Worm (Caenorhabditis elegans) whole organism, L4 larva: ENCODE data around the gene ttr-18.

Source experiments
- F26F4.8 ChIP-seq: fragments of 200-800 bp; sonication (Bioruptor generic); conservative IDR thresholded peaks from 2 replicates; pipeline ENCODE4 v1.3.6; 2022; ENCODE audit warnings: missing genetic modification characterization, missing compliant biosample characterization
- F44E2.7 ChIP-seq: fragments of 200-800 bp; sonication (Bioruptor generic); IDR thresholded peaks from 2 replicates; pipeline ENCODE4 v2.1.2; 2022; ENCODE audit warnings: missing genetic modification characterization, missing compliant biosample characterization
- R02D3.7 ChIP-seq: fragments of 150-350 bp; sonication (generic microtip); optimal IDR thresholded peaks from 3 replicates; lab custom pipeline; 2014; ENCODE audit warnings: missing biosample characterization, missing genetic modification characterization
- T20F7.1 ChIP-seq: fragments of 200-800 bp; sonication (Bioruptor generic); optimal IDR thresholded peaks from 2 replicates; lab custom pipeline; 2018; ENCODE audit warnings: mild to moderate bottlenecking, missing genetic modification characterization, missing compliant biosample characterization
- T26A8.4 ChIP-seq: fragments of 200-800 bp; sonication (Bioruptor generic); IDR thresholded peaks from 2 replicates; pipeline ENCODE4 v1.3.6; 2022; ENCODE audit warnings: missing genetic modification characterization, missing compliant biosample characterization
- Y105C5A.15 ChIP-seq: fragments of 200-800 bp; sonication (Bioruptor generic); IDR thresholded peaks from 2 replicates; pipeline ENCODE4 v1.3.6; 2022; ENCODE audit warnings: missing genetic modification characterization, missing compliant biosample characterization
- Y48G9A.11 ChIP-seq: fragments of 200-800 bp; sonication (Bioruptor generic); IDR thresholded peaks from 2 replicates; pipeline ENCODE4 v1.3.6; 2022; ENCODE audit warnings: missing genetic modification reagents, missing genetic modification characterization, missing compliant biosample characterization
- ZK546.5 ChIP-seq, 2 experiments: sonication (generic microtip); optimal IDR thresholded peaks; 2 replicates each; lab custom pipeline; 2017; ENCODE audit warnings: missing biosample characterization in 2 of 2, missing genetic modification characterization in 2 of 2
- aha-1 ChIP-seq: fragments of 150-350 bp; peaks from one replicate; lab custom pipeline; 2014; ENCODE audit warnings: missing biosample characterization, missing genetic modification characterization
- aly-2 ChIP-seq: sonication (generic microtip); optimal IDR thresholded peaks from 2 replicates; lab custom pipeline; 2018; ENCODE audit warnings: missing biosample characterization, missing genetic modification characterization
- ama-1 ChIP-seq: fragments of 150-350 bp; optimal IDR thresholded peaks from 2 replicates; lab custom pipeline; 2014; ENCODE audit warnings: inconsistent platforms, mixed read lengths
- ceh-20 ChIP-seq: fragments of 200-800 bp; sonication (Bioruptor generic); IDR thresholded peaks from 2 replicates; pipeline ENCODE4 v1.3.6; 2022; ENCODE audit warnings: missing genetic modification reagents, missing genetic modification characterization, missing compliant biosample characterization
- ceh-28 ChIP-seq: fragments of 150-350 bp; optimal IDR thresholded peaks from 2 replicates; lab custom pipeline; 2014; ENCODE audit warnings: missing biosample characterization, missing genetic modification reagents, missing genetic modification characterization
- ceh-44 ChIP-seq: fragments of 200-800 bp; sonication (Bioruptor generic); IDR thresholded peaks from 2 replicates; pipeline ENCODE4 v1.3.6; 2022; ENCODE audit warnings: missing genetic modification reagents, missing genetic modification characterization, missing compliant biosample characterization
- ceh-62 ChIP-seq: sonication (generic microtip); optimal IDR thresholded peaks from 2 replicates; lab custom pipeline; 2017; ENCODE audit warnings: missing biosample characterization, missing genetic modification characterization
- cey-2 ChIP-seq: sonication (generic microtip); optimal IDR thresholded peaks from 3 replicates; lab custom pipeline; 2017; ENCODE audit warnings: missing genetic modification characterization, mild to moderate bottlenecking, missing compliant biosample characterization, antibody characterized with exemption, borderline replicate concordance; ENCODE audit not compliant: insufficient read depth
- daf-16 ChIP-seq, 3 experiments: sonication (generic microtip); optimal IDR thresholded peaks; 2 replicates each; lab custom pipeline; 2016 to 2017; ENCODE audit warnings: missing genetic modification characterization in 3 of 3, missing genetic modification reagents in 3 of 3, mild to moderate bottlenecking in 2 of 3, missing compliant biosample characterization in 2 of 3, missing biosample characterization in 1 of 3, moderate library complexity in 1 of 3
- dmd-6 ChIP-seq: fragments of 200-800 bp; sonication (Bioruptor generic); IDR thresholded peaks from 2 replicates; pipeline ENCODE4 v1.3.6; 2022; ENCODE audit warnings: missing genetic modification reagents, missing genetic modification characterization, missing compliant biosample characterization
- dmd-9 ChIP-seq: fragments of 200-800 bp; sonication (Bioruptor generic); IDR thresholded peaks from 2 replicates; pipeline ENCODE4 v1.3.6; 2022; ENCODE audit warnings: missing genetic modification reagents, missing genetic modification characterization, missing compliant biosample characterization
- dpl-1 ChIP-seq: fragments of 150-350 bp; optimal IDR thresholded peaks from 2 replicates; lab custom pipeline; 2014; ENCODE audit warnings: missing biosample characterization, missing genetic modification reagents, missing genetic modification characterization
- duxl-1 ChIP-seq: sonication (generic microtip); optimal IDR thresholded peaks from 2 replicates; lab custom pipeline; 2016; ENCODE audit warnings: mild to moderate bottlenecking, missing genetic modification characterization, moderate library complexity, missing compliant biosample characterization; ENCODE audit not compliant: poor library complexity
- dve-1 ChIP-seq: sonication (generic microtip); optimal IDR thresholded peaks from 2 replicates; lab custom pipeline; 2017; ENCODE audit warnings: antibody characterized with exemption, mild to moderate bottlenecking, missing genetic modification characterization, missing compliant biosample characterization; ENCODE audit not compliant: insufficient read depth
- hif-1 ChIP-seq, 2 experiments: sonication (generic microtip); optimal IDR thresholded peaks; 2 replicates each; lab custom pipeline; 2016 to 2017; ENCODE audit warnings: missing compliant biosample characterization in 2 of 2, missing genetic modification characterization in 2 of 2, missing genetic modification reagents in 2 of 2, missing genotype in 2 of 2, mild to moderate bottlenecking in 1 of 2
- hlh-11 ChIP-seq: fragments of 200-800 bp; sonication (Bioruptor generic); optimal IDR thresholded peaks from 2 replicates; lab custom pipeline; 2018; ENCODE audit warnings: mild to moderate bottlenecking, missing genetic modification characterization, missing compliant biosample characterization
- lin-15B ChIP-seq: fragments of 150-350 bp; sonication (generic microtip); optimal IDR thresholded peaks from 3 replicates; lab custom pipeline; 2014; ENCODE audit warnings: missing biosample characterization, missing genetic modification characterization
- lin-38 ChIP-seq: fragments of 200-800 bp; sonication (Bioruptor generic); IDR thresholded peaks from 2 replicates; pipeline ENCODE4 v1.3.6; 2022; ENCODE audit warnings: missing genetic modification reagents, missing genetic modification characterization, missing compliant biosample characterization
- lin-39 ChIP-seq: fragments of 150-350 bp; optimal IDR thresholded peaks from 2 replicates; lab custom pipeline; 2014; ENCODE audit warnings: missing biosample characterization, missing genetic modification reagents, missing genetic modification characterization
- lir-3 ChIP-seq: sonication (generic microtip); optimal IDR thresholded peaks from 2 replicates; lab custom pipeline; 2016; ENCODE audit warnings: mild to moderate bottlenecking, missing genetic modification characterization, missing compliant biosample characterization
- lsy-2 ChIP-seq, 2 experiments: fragments of 150-350 bp in 1 of 2; sonication (generic microtip) in 1 of 2; optimal IDR thresholded peaks; 2 replicates each; lab custom pipeline; 2014 to 2017; ENCODE audit warnings: missing biosample characterization in 2 of 2, missing genetic modification characterization in 2 of 2
- madf-9 ChIP-seq: fragments of 200-800 bp; sonication (Bioruptor generic); conservative IDR thresholded peaks from 2 replicates; pipeline ENCODE4 v1.3.6; 2022; ENCODE audit warnings: missing genetic modification reagents, missing genetic modification characterization, missing compliant biosample characterization
- mdl-1 ChIP-seq, 2 experiments: fragments of 150-350 bp in 1 of 2; sonication (generic microtip) in 1 of 2; optimal IDR thresholded peaks; 2 replicates each; lab custom pipeline; 2014 to 2017; ENCODE audit warnings: missing biosample characterization in 2 of 2, missing genetic modification characterization in 2 of 2
- mep-1 ChIP-seq: fragments of 150-350 bp; sonication (generic microtip); optimal IDR thresholded peaks from 3 replicates; lab custom pipeline; 2014; ENCODE audit warnings: missing biosample characterization, missing genetic modification characterization
- mes-2 ChIP-seq: sonication (generic microtip); optimal IDR thresholded peaks from 2 replicates; lab custom pipeline; 2016; ENCODE audit warnings: missing genotype, mild to moderate bottlenecking, missing genetic modification characterization, missing compliant biosample characterization; ENCODE audit not compliant: poor library complexity, severe bottlenecking
- mxl-2 ChIP-seq: fragments of 200-800 bp; sonication (Bioruptor generic); conservative IDR thresholded peaks from 2 replicates; pipeline ENCODE4 v1.3.6; 2022; ENCODE audit warnings: missing genetic modification reagents, missing genetic modification characterization, missing compliant biosample characterization
- nhr-10 ChIP-seq: fragments of 150-350 bp; optimal IDR thresholded peaks from 2 replicates; lab custom pipeline; 2014; ENCODE audit warnings: missing biosample characterization, missing genetic modification characterization
- nhr-28 ChIP-seq: fragments of 150-350 bp; optimal IDR thresholded peaks from 2 replicates; lab custom pipeline; 2014; ENCODE audit warnings: missing biosample characterization, missing genetic modification characterization
- nhr-42 ChIP-seq: fragments of 200-800 bp; sonication (Bioruptor generic); IDR thresholded peaks from 2 replicates; pipeline ENCODE4 v1.3.6; 2022; ENCODE audit warnings: missing genetic modification characterization, missing compliant biosample characterization
- nhr-48 ChIP-seq: sonication (generic microtip); optimal IDR thresholded peaks from 2 replicates; lab custom pipeline; 2016; ENCODE audit warnings: mild to moderate bottlenecking, missing genetic modification characterization, missing compliant biosample characterization
- nhr-76 ChIP-seq: fragments of 150-350 bp; optimal IDR thresholded peaks from 2 replicates; lab custom pipeline; 2014; ENCODE audit warnings: missing biosample characterization, missing genetic modification characterization
- nhr-77 ChIP-seq: fragments of 150-350 bp; optimal IDR thresholded peaks from 2 replicates; lab custom pipeline; 2014; ENCODE audit warnings: missing biosample characterization, missing genetic modification characterization
- pha-4 ChIP-seq, 2 experiments: fragments of 150-350 bp in 1 of 2; fragments of 200-800 bp in 1 of 2; sonication (Bioruptor generic) in 1 of 2; IDR thresholded peaks in 1 of 2; optimal IDR thresholded peaks in 1 of 2; 2 replicates each; pipeline versions ENCODE4 v1.3.6 to Lab custom; 2014 to 2022; ENCODE audit warnings: missing genetic modification characterization in 2 of 2, missing genetic modification reagents in 2 of 2, missing biosample characterization in 1 of 2, missing compliant biosample characterization in 1 of 2
- pqm-1 ChIP-seq: sonication (generic microtip); optimal IDR thresholded peaks from 2 replicates; lab custom pipeline; 2017; ENCODE audit warnings: missing biosample characterization, missing genetic modification characterization
- saeg-2 ChIP-seq: fragments of 200-800 bp; sonication (Bioruptor generic); IDR thresholded peaks from 2 replicates; pipeline ENCODE4 v1.3.6; 2022; ENCODE audit warnings: missing genetic modification reagents, missing genetic modification characterization, missing compliant biosample characterization
- vab-7 ChIP-seq: fragments of 200-800 bp; sonication (Bioruptor generic); IDR thresholded peaks from 2 replicates; pipeline ENCODE4 v1.3.6; 2022; ENCODE audit warnings: missing genetic modification reagents, missing genetic modification characterization, missing compliant biosample characterization
- zag-1 ChIP-seq: fragments of 150-350 bp; optimal IDR thresholded peaks from 2 replicates; lab custom pipeline; 2014; ENCODE audit warnings: missing biosample characterization, missing genetic modification characterization
- zip-11 ChIP-seq: fragments of 200-800 bp; sonication (Bioruptor generic); IDR thresholded peaks from 2 replicates; pipeline ENCODE4 v1.3.6; 2022; ENCODE audit warnings: missing genetic modification characterization, missing compliant biosample characterization
- ztf-11 ChIP-seq: fragments of 150-350 bp; optimal IDR thresholded peaks from 2 replicates; lab custom pipeline; 2014; ENCODE audit warnings: missing biosample characterization, missing genetic modification characterization

The ttr-18 gene

DNA sequence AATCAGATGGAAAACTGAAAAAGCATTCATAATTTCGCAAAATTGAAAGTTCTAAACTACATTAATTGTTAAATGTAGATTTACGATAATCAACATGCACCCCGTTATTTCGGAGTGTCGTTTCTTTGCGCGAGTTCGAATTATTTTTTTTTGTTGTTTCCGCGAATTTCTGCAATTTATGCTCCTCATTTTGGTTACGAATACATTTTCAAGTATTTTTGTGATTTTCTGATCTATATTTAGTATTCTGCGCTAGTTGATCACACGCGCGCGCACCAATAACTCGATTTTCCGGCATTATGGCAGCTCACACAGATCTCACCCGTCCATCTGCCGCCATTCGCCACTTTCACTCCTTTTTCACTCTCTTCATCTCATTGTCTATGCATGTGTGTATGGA, 46.3 kb downstream of the ttr-18 start, which contains the start of gene VW02B12L.2:
Gene VW02B12L.2, minus strand, starts transcription at position 65 of the 400 bp plus-strand sequence.
- TF ChIP-seq R02D3.7 (tag; lab: Kevin White, UChicago) (peak; percentile 65), ceh-28 (tag; lab: Kevin White, UChicago) (no peak), aly-2 (tag; lab: Kevin White, UChicago) (no peak), ceh-44 (GFP tag; lab: Robert Waterston, UW) (no peak), lsy-2 (tag; optimal IDR thresholded peaks at IDR 0.05; lab: Kevin White, UChicago) (peak in 1 of 2 experiments; percentile 66), F44E2.7 (GFP tag; lab: Robert Waterston, UW) (no peak), lir-3 (tag; lab: Kevin White, UChicago) (no peak), T26A8.4 (GFP tag; lab: Robert Waterston, UW) (no peak), zag-1 (tag; lab: Kevin White, UChicago) (no peak), Y105C5A.15 (GFP tag; lab: Robert Waterston, UW) (no peak), mes-2 (peak; percentile 14), Y48G9A.11 (GFP tag; lab: Robert Waterston, UW) (peak; percentile 45; the same call in 1 of the 2 replicates), saeg-2 (GFP tag; lab: Robert Waterston, UW) (no peak), mdl-1 (tag; optimal IDR thresholded peaks at IDR 0.05; lab: Kevin White, UChicago) (no peak), nhr-28 (peak; percentile 28), ZK546.5 (tag; optimal IDR thresholded peaks at IDR 0.05; lab: Kevin White, UChicago) (no peak), aha-1 (peak; percentile 25), ama-1 (lab: Kevin White, UChicago) (no peak), T20F7.1 (GFP tag; lab: Kevin White, UChicago) (peak; percentile 94), dpl-1 (peak; percentile 83), ceh-62 (tag; lab: Kevin White, UChicago) (no peak), daf-16 (GFP tag; optimal IDR thresholded peaks at IDR 0.05; lab: Kevin White, UChicago) (no peak), daf-16 (tag; optimal IDR thresholded peaks at IDR 0.05; lab: Kevin White, UChicago) (peak; percentile 15)

DNA sequence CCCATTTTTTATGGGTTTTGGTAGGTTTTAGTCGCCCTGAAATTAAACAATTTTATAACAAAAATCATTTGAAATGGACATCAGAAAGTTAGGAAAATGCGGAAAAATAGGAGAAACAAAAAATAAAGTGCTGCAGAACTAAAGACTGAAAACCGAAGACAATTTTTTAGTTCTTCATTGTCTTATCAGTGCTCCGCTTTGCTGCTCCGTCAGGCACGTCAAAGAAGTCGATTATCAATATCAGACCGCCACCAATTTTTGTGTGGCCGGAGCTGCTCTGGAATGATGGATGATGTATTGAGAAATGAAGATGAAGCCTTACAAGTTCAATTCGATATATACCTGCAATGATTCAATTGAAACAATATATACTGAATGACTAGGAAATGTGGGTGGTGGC, 48.1 kb downstream of the ttr-18 start, which contains the start of gene vha-6:
Gene vha-6, minus strand, starts transcription at position 36 of the 400 bp plus-strand sequence.
- TF ChIP-seq hlh-11 (tag; lab: Kevin White, UChicago) (peak; percentile 54), R02D3.7 (tag; lab: Kevin White, UChicago) (no peak), daf-16 (GFP tag; optimal IDR thresholded peaks at IDR 0.05; lab: Kevin White, UChicago) (no peak), daf-16 (tag; optimal IDR thresholded peaks at IDR 0.05; lab: Kevin White, UChicago) (peak; percentile 50), zip-11 (GFP tag; lab: Robert Waterston, UW) (no peak), F26F4.8 (GFP tag; lab: Robert Waterston, UW) (no peak), pqm-1 (tag; lab: Kevin White, UChicago) (peak; percentile 93), dmd-6 (GFP tag; lab: Robert Waterston, UW) (peak; percentile 67), ceh-20 (no peak), dve-1 (peak; percentile 39), hif-1 (tag; optimal IDR thresholded peaks at IDR 0.05; lab: Kevin White, UChicago) (no peak), nhr-77 (tag; lab: Kevin White, UChicago) (peak; percentile 48), F44E2.7 (GFP tag; lab: Robert Waterston, UW) (no peak), lin-15B (tag; lab: Kevin White, UChicago) (no peak), lin-39 (tag; lab: Kevin White, UChicago) (no peak), mxl-2 (GFP tag; lab: Robert Waterston, UW) (no peak), nhr-10 (tag; lab: Kevin White, UChicago) (no peak), madf-9 (GFP tag; lab: Robert Waterston, UW) (no peak), nhr-28 (peak; percentile 58), mep-1 (peak; percentile 2), cey-2 (no peak), nhr-48 (tag; lab: Kevin White, UChicago) (no peak), vab-7 (GFP tag; lab: Robert Waterston, UW) (no peak), dmd-9 (no peak), pha-4 (GFP tag; IDR thresholded peaks at IDR 0.05; lab: Robert Waterston, UW) (no peak), pha-4 (tag; optimal IDR thresholded peaks at IDR 0.05; lab: Kevin White, UChicago) (no peak), aha-1 (no peak), nhr-76 (tag; lab: Kevin White, UChicago) (no peak), duxl-1 (no peak), lin-38 (GFP tag; lab: Robert Waterston, UW) (no peak), nhr-42 (no peak), ztf-11 (tag; lab: Kevin White, UChicago) (no peak)
